Fruit fly (Drosophila melanogaster): ENCODE results near the gene Ddx56.

Ddx56 gene

DNA sequence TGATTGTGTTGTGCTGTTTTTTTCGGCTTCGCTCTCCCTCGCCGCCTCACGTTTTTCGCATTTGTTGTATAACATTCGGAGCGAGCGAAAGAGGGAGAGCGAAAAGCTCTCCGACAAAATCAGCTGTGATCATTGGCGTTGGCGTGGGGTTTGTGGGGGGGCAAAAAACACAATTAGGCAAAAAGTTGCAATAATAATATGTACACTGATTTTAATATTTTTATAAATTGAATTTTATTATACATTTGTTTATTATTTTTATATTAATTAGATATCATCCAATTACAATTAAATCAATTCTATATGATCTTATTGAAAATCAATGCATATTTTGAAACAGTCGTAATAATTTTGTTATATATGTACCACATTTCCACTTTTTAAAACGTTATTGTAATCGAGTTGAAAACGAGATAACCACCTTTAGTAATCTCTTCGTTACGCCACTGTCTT is 12.1 kb downstream of the Ddx56 start:
- TF ChIP-seq dsx (GFP tag; optimal IDR thresholded peaks at IDR 0.05; ENCODE audit: poor library complexity, severe bottlenecking) (peak; percentile 35), Eip93F (GFP tag; optimal IDR thresholded peaks at IDR 0.05) (peak; percentile 1), ss (GFP tag; optimal IDR thresholded peaks at IDR 0.05) (peak in 1 of 2 experiments; percentile 36), CG6276 (GFP tag; optimal IDR thresholded peaks at IDR 0.05) (peak; percentile 65), CG31627 (GFP tag; optimal IDR thresholded peaks at IDR 0.05) (no peak), esn (GFP tag; optimal IDR thresholded peaks at IDR 0.05) (peak; percentile 54), spab (GFP tag; optimal IDR thresholded peaks at IDR 0.05) (peak; percentile 8), vri (GFP tag; optimal IDR thresholded peaks at IDR 0.05) (peak; percentile 78), CG8632 (GFP tag; optimal IDR thresholded peaks at IDR 0.05) (peak; percentile 74), net (GFP tag; optimal IDR thresholded peaks at IDR 0.05) (peak; percentile 63), CG32006 (GFP tag; optimal IDR thresholded peaks at IDR 0.05) (peak; percentile 78), Smox (GFP tag; optimal IDR thresholded peaks at IDR 0.05) (peak; percentile 9), CG10669 (GFP tag; optimal IDR thresholded peaks at IDR 0.05) (peak; percentile 50), Sox102F (GFP tag; optimal IDR thresholded peaks at IDR 0.05) (peak; percentile 37), Hr4 (GFP tag; optimal IDR thresholded peaks at IDR 0.05) (peak; percentile 30), CG34406 (GFP tag; optimal IDR thresholded peaks at IDR 0.05) (peak; percentile 63), CG7368 (GFP tag; optimal IDR thresholded peaks at IDR 0.05) (peak; percentile 46), CG4318 (GFP tag; optimal IDR thresholded peaks at IDR 0.05) (peak; percentile 60), CG15336 (GFP tag; IDR thresholded peaks at IDR 0.05) (peak; percentile 76), CG11294 (GFP tag; IDR thresholded peaks at IDR 0.05) (no peak), CG8119 (GFP tag; IDR thresholded peaks at IDR 0.05) (peak; percentile 74), Hr39 (GFP tag; optimal IDR thresholded peaks at IDR 0.05) (no peak), Eip78C (GFP tag) (peak; percentile 80), Hr38 (GFP tag; optimal IDR thresholded peaks at IDR 0.05) (no peak), CG6808 (GFP tag; optimal IDR thresholded peaks at IDR 0.05) (peak; percentile 28), CG11762 (GFP tag; optimal IDR thresholded peaks at IDR 0.05; ENCODE audit: insufficient read depth) (peak; percentile 16), CG16779 (tag; optimal IDR thresholded peaks at IDR 0.05) (peak; percentile 15), CG6163 (GFP tag; IDR thresholded peaks at IDR 0.05) (peak; percentile 48; the same call in 2 of the 3 replicates), fd59A (GFP tag; optimal IDR thresholded peaks at IDR 0.05) (no peak), Sox14 (GFP tag; optimal IDR thresholded peaks at IDR 0.05) (no peak), Eip75B (GFP tag; optimal IDR thresholded peaks at IDR 0.05) (no peak), CG3919 (GFP tag; optimal IDR thresholded peaks at IDR 0.05) (peak; percentile 66), CG6854 (GFP tag; optimal IDR thresholded peaks at IDR 0.05) (peak; percentile 37), achi (GFP tag; optimal IDR thresholded peaks at IDR 0.05) (peak; percentile 73), Met (GFP tag; optimal IDR thresholded peaks at IDR 0.05) (peak; percentile 41), dac (GFP tag; optimal IDR thresholded peaks at IDR 0.05) (peak; percentile 37), Sox15 (GFP tag; optimal IDR thresholded peaks at IDR 0.05) (no peak), Ets96B (tag; optimal IDR thresholded peaks at IDR 0.05) (peak; percentile 48), CG6792 (GFP tag; optimal IDR thresholded peaks at IDR 0.05) (peak; percentile 54), CG11902 (GFP tag; optimal IDR thresholded peaks at IDR 0.05) (no peak), fkh (GFP tag; optimal IDR thresholded peaks at IDR 0.05) (no peak), salr (GFP tag; optimal IDR thresholded peaks at IDR 0.05) (peak in 1 of 2 experiments; percentile 39), acj6 (GFP tag; optimal IDR thresholded peaks at IDR 0.05) (peak; percentile 58), topi (GFP tag; optimal IDR thresholded peaks at IDR 0.05) (peak; percentile 17), pdm3 (GFP tag; optimal IDR thresholded peaks at IDR 0.05) (peak; percentile 28), Gug (GFP tag; IDR thresholded peaks at IDR 0.05) (no peak), Blimp-1 (GFP tag; optimal IDR thresholded peaks at IDR 0.05) (no peak), OdsH (GFP tag; optimal IDR thresholded peaks at IDR 0.05) (peak; percentile 60), Ets21C (GFP tag; optimal IDR thresholded peaks at IDR 0.05) (no peak), CG3032 (tag; optimal IDR thresholded peaks at IDR 0.05) (peak; percentile 61), svp (GFP tag) (no peak), CG9139 (GFP tag; optimal IDR thresholded peaks at IDR 0.05) (no peak)
